Worm (Caenorhabditis elegans) whole organism, L4 larva: ENCODE data around the gene cit-1.2.

Experiments
- F10B5.3 ChIP-seq: sonication (generic microtip); optimal IDR thresholded peaks from 2 replicates; lab custom pipeline; 2016; ENCODE audit warnings: mild to moderate bottlenecking, missing genetic modification characterization, missing compliant biosample characterization
- F37D6.2 ChIP-seq: sonication (generic microtip); optimal IDR thresholded peaks from 2 replicates; lab custom pipeline; 2016; ENCODE audit warnings: mild to moderate bottlenecking, missing genetic modification characterization, missing compliant biosample characterization
- F44E2.7 ChIP-seq: fragments of 200-800 bp; sonication (Bioruptor generic); IDR thresholded peaks from 2 replicates; pipeline ENCODE4 v2.1.2; 2022; ENCODE audit warnings: missing genetic modification characterization, missing compliant biosample characterization
- F49E8.2 ChIP-seq: sonication (generic microtip); optimal IDR thresholded peaks from 2 replicates; lab custom pipeline; 2016; ENCODE audit warnings: missing compliant biosample characterization, mild to moderate bottlenecking, missing genetic modification characterization, borderline replicate concordance
- T26A8.4 ChIP-seq: fragments of 200-800 bp; sonication (Bioruptor generic); IDR thresholded peaks from 2 replicates; pipeline ENCODE4 v1.3.6; 2022; ENCODE audit warnings: missing genetic modification characterization, missing compliant biosample characterization
- Y48G9A.11 ChIP-seq: fragments of 200-800 bp; sonication (Bioruptor generic); IDR thresholded peaks from 2 replicates; pipeline ENCODE4 v1.3.6; 2022; ENCODE audit warnings: missing genetic modification reagents, missing genetic modification characterization, missing compliant biosample characterization
- Y5F2A.4 ChIP-seq: fragments of 200-800 bp; sonication (Bioruptor generic); optimal IDR thresholded peaks from 2 replicates; lab custom pipeline; 2018; ENCODE audit warnings: mild to moderate bottlenecking, missing genetic modification characterization, missing compliant biosample characterization
- ZK546.5 ChIP-seq, 2 experiments: sonication (generic microtip); optimal IDR thresholded peaks; 2 replicates each; lab custom pipeline; 2017; ENCODE audit warnings: missing biosample characterization in 2 of 2, missing genetic modification characterization in 2 of 2
- aly-2 ChIP-seq: sonication (generic microtip); optimal IDR thresholded peaks from 2 replicates; lab custom pipeline; 2018; ENCODE audit warnings: missing biosample characterization, missing genetic modification characterization
- ama-1 ChIP-seq: fragments of 150-350 bp; optimal IDR thresholded peaks from 2 replicates; lab custom pipeline; 2014; ENCODE audit warnings: inconsistent platforms, mixed read lengths
- attf-4 ChIP-seq: sonication (generic microtip); optimal IDR thresholded peaks from 3 replicates; lab custom pipeline; 2017; ENCODE audit warnings: missing biosample characterization, missing genetic modification characterization
- ceh-28 ChIP-seq: fragments of 150-350 bp; optimal IDR thresholded peaks from 2 replicates; lab custom pipeline; 2014; ENCODE audit warnings: missing biosample characterization, missing genetic modification reagents, missing genetic modification characterization
- ceh-62 ChIP-seq: sonication (generic microtip); optimal IDR thresholded peaks from 2 replicates; lab custom pipeline; 2017; ENCODE audit warnings: missing biosample characterization, missing genetic modification characterization
- ctbp-1 ChIP-seq: fragments of 200-800 bp; sonication (Bioruptor generic); IDR thresholded peaks from 2 replicates; pipeline ENCODE4 v1.3.6; 2022; ENCODE audit warnings: missing genetic modification reagents, missing genetic modification characterization, missing compliant biosample characterization
- daf-12 ChIP-seq: fragments of 150-350 bp; optimal IDR thresholded peaks from 2 replicates; lab custom pipeline; 2014; ENCODE audit warnings: missing biosample characterization, missing genetic modification reagents, missing genetic modification characterization
- daf-16 ChIP-seq, 3 experiments: sonication (generic microtip); optimal IDR thresholded peaks; 2 replicates each; lab custom pipeline; 2016 to 2017; ENCODE audit warnings: missing genetic modification characterization in 3 of 3, missing genetic modification reagents in 3 of 3, mild to moderate bottlenecking in 2 of 3, missing compliant biosample characterization in 2 of 3, missing biosample characterization in 1 of 3, moderate library complexity in 1 of 3
- daf-8 ChIP-seq: fragments of 200-800 bp; sonication (Bioruptor generic); IDR thresholded peaks from 2 replicates; pipeline ENCODE4 v1.3.6; 2022; ENCODE audit warnings: missing genetic modification characterization, missing compliant biosample characterization
- dmd-6 ChIP-seq: fragments of 200-800 bp; sonication (Bioruptor generic); IDR thresholded peaks from 2 replicates; pipeline ENCODE4 v1.3.6; 2022; ENCODE audit warnings: missing genetic modification reagents, missing genetic modification characterization, missing compliant biosample characterization
- duxl-1 ChIP-seq: sonication (generic microtip); optimal IDR thresholded peaks from 2 replicates; lab custom pipeline; 2016; ENCODE audit warnings: mild to moderate bottlenecking, missing genetic modification characterization, moderate library complexity, missing compliant biosample characterization; ENCODE audit not compliant: poor library complexity
- fkh-10 ChIP-seq: fragments of 150-350 bp; optimal IDR thresholded peaks from 2 replicates; lab custom pipeline; 2014; ENCODE audit warnings: missing biosample characterization, missing genetic modification reagents, missing genetic modification characterization
- gei-8 ChIP-seq: fragments of 200-800 bp; sonication (Bioruptor generic); optimal IDR thresholded peaks from 2 replicates; lab custom pipeline; 2018; ENCODE audit warnings: mild to moderate bottlenecking, missing genetic modification characterization, missing compliant biosample characterization
- hif-1 ChIP-seq, 2 experiments: sonication (generic microtip); optimal IDR thresholded peaks; 2 replicates each; lab custom pipeline; 2016 to 2017; ENCODE audit warnings: missing compliant biosample characterization in 2 of 2, missing genetic modification characterization in 2 of 2, missing genetic modification reagents in 2 of 2, missing genotype in 2 of 2, mild to moderate bottlenecking in 1 of 2
- hlh-30 ChIP-seq: sonication (generic microtip); optimal IDR thresholded peaks from 2 replicates; lab custom pipeline; 2017; ENCODE audit warnings: antibody characterized with exemption, mild to moderate bottlenecking, missing genetic modification characterization, missing compliant biosample characterization; ENCODE audit not compliant: insufficient read depth
- jun-1 ChIP-seq: fragments of 150-350 bp; optimal IDR thresholded peaks from 2 replicates; lab custom pipeline; 2014; ENCODE audit warnings: missing biosample characterization, missing genetic modification reagents, missing genetic modification characterization
- lin-13 ChIP-seq: fragments of 150-350 bp; optimal IDR thresholded peaks from 2 replicates; lab custom pipeline; 2014; ENCODE audit warnings: missing biosample characterization, missing genetic modification reagents, missing genetic modification characterization
- lin-29 ChIP-seq: fragments of 200-800 bp; sonication (Bioruptor generic); IDR thresholded peaks from 2 replicates; pipeline ENCODE4 v1.3.6; 2022; ENCODE audit warnings: missing genetic modification reagents, missing genetic modification characterization, missing compliant biosample characterization
- lin-39 ChIP-seq: fragments of 150-350 bp; optimal IDR thresholded peaks from 2 replicates; lab custom pipeline; 2014; ENCODE audit warnings: missing biosample characterization, missing genetic modification reagents, missing genetic modification characterization
- lir-3 ChIP-seq: sonication (generic microtip); optimal IDR thresholded peaks from 2 replicates; lab custom pipeline; 2016; ENCODE audit warnings: mild to moderate bottlenecking, missing genetic modification characterization, missing compliant biosample characterization
- mep-1 ChIP-seq: fragments of 150-350 bp; sonication (generic microtip); optimal IDR thresholded peaks from 3 replicates; lab custom pipeline; 2014; ENCODE audit warnings: missing biosample characterization, missing genetic modification characterization
- nhr-10 ChIP-seq: fragments of 150-350 bp; optimal IDR thresholded peaks from 2 replicates; lab custom pipeline; 2014; ENCODE audit warnings: missing biosample characterization, missing genetic modification characterization
- nhr-41 ChIP-seq: fragments of 200-800 bp; sonication (Bioruptor generic); IDR thresholded peaks from 2 replicates; pipeline ENCODE4 v1.3.6; 2022; ENCODE audit warnings: missing genetic modification reagents, missing genetic modification characterization, missing compliant biosample characterization
- nhr-48 ChIP-seq: sonication (generic microtip); optimal IDR thresholded peaks from 2 replicates; lab custom pipeline; 2016; ENCODE audit warnings: mild to moderate bottlenecking, missing genetic modification characterization, missing compliant biosample characterization
- nhr-77 ChIP-seq: fragments of 150-350 bp; optimal IDR thresholded peaks from 2 replicates; lab custom pipeline; 2014; ENCODE audit warnings: missing biosample characterization, missing genetic modification characterization
- pha-4 ChIP-seq, 2 experiments: fragments of 150-350 bp in 1 of 2; fragments of 200-800 bp in 1 of 2; sonication (Bioruptor generic) in 1 of 2; IDR thresholded peaks in 1 of 2; optimal IDR thresholded peaks in 1 of 2; 2 replicates each; pipeline versions ENCODE4 v1.3.6 to Lab custom; 2014 to 2022; ENCODE audit warnings: missing genetic modification characterization in 2 of 2, missing genetic modification reagents in 2 of 2, missing biosample characterization in 1 of 2, missing compliant biosample characterization in 1 of 2
- pqm-1 ChIP-seq: sonication (generic microtip); optimal IDR thresholded peaks from 2 replicates; lab custom pipeline; 2017; ENCODE audit warnings: missing biosample characterization, missing genetic modification characterization
- saeg-2 ChIP-seq: fragments of 200-800 bp; sonication (Bioruptor generic); IDR thresholded peaks from 2 replicates; pipeline ENCODE4 v1.3.6; 2022; ENCODE audit warnings: missing genetic modification reagents, missing genetic modification characterization, missing compliant biosample characterization
- sdz-12 ChIP-seq: fragments of 200-800 bp; sonication (Bioruptor generic); optimal IDR thresholded peaks from 2 replicates; lab custom pipeline; 2018; ENCODE audit warnings: mild to moderate bottlenecking, missing genetic modification characterization, missing compliant biosample characterization
- set-16 ChIP-seq: fragments of 200-800 bp; sonication (Bioruptor generic); IDR thresholded peaks from 2 replicates; pipeline ENCODE4 v1.3.6; 2022; ENCODE audit warnings: missing genetic modification reagents, missing genetic modification characterization, missing compliant biosample characterization
- snpc-1.2 ChIP-seq: fragments of 200-800 bp; sonication (Bioruptor generic); IDR thresholded peaks from 2 replicates; pipeline ENCODE4 v1.3.6; 2022; ENCODE audit warnings: missing genetic modification reagents, missing genetic modification characterization, missing compliant biosample characterization
- snpc-4 ChIP-seq: fragments of 150-350 bp; optimal IDR thresholded peaks from 2 replicates; lab custom pipeline; 2014; ENCODE audit warnings: missing biosample characterization, missing genetic modification characterization
- tra-1 ChIP-seq: fragments of 200-800 bp; sonication (Bioruptor generic); IDR thresholded peaks from 2 replicates; pipeline ENCODE4 v1.3.6; 2022; ENCODE audit warnings: missing genetic modification reagents, missing genetic modification characterization, missing compliant biosample characterization
- unc-130 ChIP-seq: sonication (generic microtip); optimal IDR thresholded peaks from 2 replicates; lab custom pipeline; 2016; ENCODE audit warnings: missing genetic modification reagents, missing genetic modification characterization, missing compliant biosample characterization
- unc-39 ChIP-seq: sonication (generic microtip); optimal IDR thresholded peaks from 2 replicates; lab custom pipeline; 2017; ENCODE audit warnings: missing biosample characterization, missing genetic modification characterization
- zfp-3 ChIP-seq: fragments of 200-800 bp; sonication (Bioruptor generic); conservative IDR thresholded peaks from 2 replicates; pipeline ENCODE4 v1.3.6; 2022; ENCODE audit warnings: missing genetic modification reagents, missing genetic modification characterization, missing compliant biosample characterization

The cit-1.2 gene

ce11 chrIII:8043784-8044183, 33.2 kb downstream of the cit-1.2 start (continued):
- TF ChIP-seq set-16 (no peak), nhr-77 (tag; lab: Kevin White, UChicago) (peak; percentile 99), T26A8.4 (GFP tag; lab: Robert Waterston, UW) (peak; percentile 83), snpc-1.2 (GFP tag; lab: Robert Waterston, UW) (peak; percentile 88), lin-13 (GFP tag; lab: Kevin White, UChicago) (peak; percentile 99), sdz-12 (GFP tag; lab: Kevin White, UChicago) (peak; percentile 99), F37D6.2 (tag; lab: Kevin White, UChicago) (peak; percentile 94), nhr-10 (tag; lab: Kevin White, UChicago) (peak; percentile 92), aly-2 (peak; percentile 86), duxl-1 (peak; percentile 95), F44E2.7 (GFP tag; lab: Robert Waterston, UW) (peak; percentile 76; the same call in 1 of the 2 replicates), daf-12 (tag; lab: Kevin White, UChicago) (no peak), ceh-62 (tag; lab: Kevin White, UChicago) (peak; percentile 42), mep-1 (peak; percentile 99), hif-1 (tag; optimal IDR thresholded peaks at IDR 0.05; lab: Kevin White, UChicago) (peak; percentile 65 to 98), saeg-2 (GFP tag; lab: Robert Waterston, UW) (0 out of 2 replicates have a peak, but pooled peaks have one; percentile 21), nhr-48 (tag; lab: Kevin White, UChicago) (peak; percentile 78), snpc-4 (no peak), zfp-3 (GFP tag; lab: Robert Waterston, UW) (no peak; the same call in 1 of the 2 replicates), dmd-6 (GFP tag; lab: Robert Waterston, UW) (peak; percentile 97), ctbp-1 (GFP tag; lab: Robert Waterston, UW) (peak; percentile 95), nhr-41 (peak; percentile 84), lin-39 (tag; lab: Kevin White, UChicago) (peak; percentile 83), F10B5.3 (no peak), ama-1 (peak; percentile 85), fkh-10 (GFP tag; lab: Kevin White, UChicago) (peak; percentile 99), jun-1 (tag; lab: Kevin White, UChicago) (peak; percentile 92), F49E8.2 (peak; percentile 83), ZK546.5 (tag; optimal IDR thresholded peaks at IDR 0.05; lab: Kevin White, UChicago) (peak in 1 of 2 experiments; percentile 84), Y48G9A.11 (GFP tag; lab: Robert Waterston, UW) (peak; percentile 96), attf-4 (tag; lab: Kevin White, UChicago) (no peak), hlh-30 (tag; lab: Kevin White, UChicago) (peak; percentile 93), tra-1 (peak; percentile 99), unc-39 (tag; lab: Kevin White, UChicago) (no peak), pha-4 (GFP tag; IDR thresholded peaks at IDR 0.05; lab: Robert Waterston, UW) (peak; percentile 93), pha-4 (tag; optimal IDR thresholded peaks at IDR 0.05; lab: Kevin White, UChicago) (peak; percentile 98)

DNA sequence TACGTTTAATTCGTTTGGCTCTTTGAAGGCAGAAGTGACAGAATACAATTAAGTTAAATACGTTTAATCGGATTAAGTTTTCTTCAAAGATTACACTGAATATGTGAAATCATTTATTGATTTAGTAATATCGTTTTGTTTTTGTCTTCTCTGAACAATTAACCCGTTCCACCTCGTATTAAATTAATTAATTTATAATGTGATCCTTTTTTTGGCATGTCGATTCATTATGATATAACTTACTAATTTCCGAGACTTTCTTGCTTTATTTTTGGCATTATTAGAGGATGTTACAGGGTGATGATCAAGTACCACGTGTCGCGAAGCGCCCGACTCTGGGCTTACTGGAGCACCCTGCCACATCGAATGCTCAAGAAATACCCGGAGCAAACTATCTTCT, 33.6 kb downstream of the cit-1.2 start, which contains the start of gene K12H4.5:
Gene K12H4.5 (plus strand): TSS at position 301 of the 400 bp plus-strand sequence.
- TF ChIP-seq lir-3, result no peak
- no peak for TF ChIP-seq F49E8.2
- no peak for TF ChIP-seq hlh-30 (tag; lab: Kevin White, UChicago)
- no peak for TF ChIP-seq daf-8 (GFP tag; lab: Robert Waterston, UW)
- no peak for TF ChIP-seq lin-13 (GFP tag; lab: Kevin White, UChicago)
- no peak for TF ChIP-seq Y5F2A.4
- TF ChIP-seq pqm-1 (tag; lab: Kevin White, UChicago), result no peak
- no peak for TF ChIP-seq ceh-28 (tag; lab: Kevin White, UChicago)
- TF ChIP-seq daf-16 (GFP tag; optimal IDR thresholded peaks at IDR 0.05; lab: Kevin White, UChicago), result no peak
- TF ChIP-seq daf-16 (tag; optimal IDR thresholded peaks at IDR 0.05; lab: Kevin White, UChicago), result no peak
- TF ChIP-seq zfp-3 (GFP tag; lab: Robert Waterston, UW), result no peak
- TF ChIP-seq ZK546.5 (tag; optimal IDR thresholded peaks at IDR 0.05; lab: Kevin White, UChicago), result no peak
- TF ChIP-seq lin-29, result no peak
- TF ChIP-seq tra-1, result no peak
- TF ChIP-seq unc-130 (GFP tag; lab: Kevin White, UChicago), result no peak
- no peak for TF ChIP-seq gei-8
